Worm (Caenorhabditis elegans): ENCODE data around the gene his-41.

DNA sequence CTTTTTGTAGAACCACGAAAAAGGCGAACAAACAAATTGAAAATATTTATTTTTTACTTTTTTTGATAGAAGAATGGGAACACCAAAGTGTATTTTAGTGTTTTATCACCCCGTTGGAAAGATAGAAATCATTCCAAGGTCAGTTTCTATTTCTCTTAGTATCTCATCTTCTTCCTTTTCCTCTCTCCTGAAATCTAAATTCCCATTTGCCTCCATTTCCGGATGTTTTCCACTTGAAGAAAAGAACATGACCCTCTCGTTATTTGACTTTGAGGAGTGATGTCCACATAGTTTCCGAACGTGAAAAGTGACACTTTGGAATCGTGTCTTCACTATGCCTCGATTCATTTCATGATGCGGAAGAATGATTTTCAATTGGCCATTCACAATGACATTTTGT lies 42.3 kb downstream of the his-41 start:
- TF ChIP-seq ama-1 (optimal IDR thresholded peaks at IDR 0.05) (no peak), pqm-1 (tag; optimal IDR thresholded peaks at IDR 0.05) (no peak), elt-2 (tag; optimal IDR thresholded peaks at IDR 0.05) (no peak), pha-4 (tag; optimal IDR thresholded peaks at IDR 0.05) (no peak), lin-11 (tag; optimal IDR thresholded peaks at IDR 0.05) (no peak), dve-1 (tag; optimal IDR thresholded peaks at IDR 0.05) (no peak), dmd-4 (tag; optimal IDR thresholded peaks at IDR 0.05; ENCODE audit: borderline replicate concordance) (no peak), pros-1 (tag; optimal IDR thresholded peaks at IDR 0.05) (no peak), ceh-9 (tag; optimal IDR thresholded peaks at IDR 0.05) (no peak), gmeb-2 (tag; optimal IDR thresholded peaks at IDR 0.05) (no peak)

Data from whole organism, late embryonic.